Fruit fly (Drosophila melanogaster): Measurements from ENCODE around the gene CG42588.
A peak's percentile ranks its signal among the peaks of the same experiment; 100 is the strongest.

The CG42588 gene

DNA sequence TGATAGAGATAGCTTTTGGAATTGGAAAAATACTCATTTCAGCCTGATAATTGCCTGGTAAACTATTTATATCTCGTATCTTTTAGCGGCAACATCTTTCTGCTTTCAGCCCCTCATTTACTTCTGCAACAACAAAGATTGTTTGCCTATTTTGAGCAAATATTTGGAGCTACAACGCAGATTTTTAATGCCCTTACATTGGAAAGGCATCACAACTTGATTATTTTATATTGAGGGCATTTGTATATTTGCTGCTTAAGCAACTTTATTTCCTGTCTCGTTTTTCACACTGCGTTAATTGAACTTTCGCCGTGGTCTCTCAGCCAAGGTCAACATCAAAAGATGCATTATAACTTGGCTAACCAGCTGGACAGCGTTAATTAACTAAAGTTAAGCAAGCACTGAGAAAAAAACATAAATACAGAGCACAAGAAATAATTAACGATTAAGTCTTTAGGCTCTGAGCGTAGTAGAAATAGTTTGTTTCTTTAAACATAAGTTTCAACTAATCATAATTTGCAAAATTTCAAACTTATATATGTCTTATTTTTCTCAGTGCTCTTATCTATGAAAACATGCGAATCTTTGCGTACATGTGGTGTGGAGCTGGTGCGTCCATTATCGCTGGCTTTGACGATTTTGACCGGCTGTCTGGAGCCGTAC lies 17.4 kb downstream of the CG42588 start (continued):
- no peak for TF ChIP-seq CG7987 (GFP tag; optimal IDR thresholded peaks at IDR 0.05)
- no peak for TF ChIP-seq CG12942 (GFP tag; optimal IDR thresholded peaks at IDR 0.05)
- no peak for TF ChIP-seq CG31388 (GFP tag; optimal IDR thresholded peaks at IDR 0.05)
- TF ChIP-seq CG14014 (GFP tag; IDR thresholded peaks at IDR 0.05), result 0 out of 2 replicates have a peak, but pooled peaks have one; percentile 13
- TF ChIP-seq HmgZ (tag; optimal IDR thresholded peaks at IDR 0.05), result peak; percentile 15
- TF ChIP-seq kni (GFP tag; optimal IDR thresholded peaks at IDR 0.05), result no peak
- TF ChIP-seq CG9609 (GFP tag; optimal IDR thresholded peaks at IDR 0.05), result peak; percentile 49
- peak; percentile 43 for TF ChIP-seq ind (GFP tag; optimal IDR thresholded peaks at IDR 0.05)
- TF ChIP-seq tx (GFP tag; optimal IDR thresholded peaks at IDR 0.05), result peak; percentile 15
- no peak for TF ChIP-seq CG10565 (GFP tag; optimal IDR thresholded peaks at IDR 0.05)
- no peak for TF ChIP-seq Scr (GFP tag; IDR thresholded peaks at IDR 0.05; ENCODE audit: partially characterized antibody)
- TF ChIP-seq CG12155 (GFP tag; optimal IDR thresholded peaks at IDR 0.05), result peak; percentile 45
- TF ChIP-seq esg (GFP tag; conservative IDR thresholded peaks at IDR 0.05), result peak; percentile 27; the same call in 1 of the 2 replicates
- no peak for TF ChIP-seq CG4328 (GFP tag; optimal IDR thresholded peaks at IDR 0.05)
- TF ChIP-seq CG31441 (GFP tag; IDR thresholded peaks at IDR 0.05), result peak; percentile 53
- TF ChIP-seq gcm2 (GFP tag; optimal IDR thresholded peaks at IDR 0.05), result peak; percentile 12
- no peak for TF ChIP-seq zen (tag; optimal IDR thresholded peaks at IDR 0.05)
- TF ChIP-seq Nf-YC (tag; optimal IDR thresholded peaks at IDR 0.05), result no peak
- no peak for TF ChIP-seq psq (GFP tag; optimal IDR thresholded peaks at IDR 0.05)
- no peak for TF ChIP-seq Trl (optimal IDR thresholded peaks at IDR 0.05)
- peak; percentile 58 for TF ChIP-seq Trl (GFP tag; optimal IDR thresholded peaks at IDR 0.05)
- TF ChIP-seq shn (GFP tag; optimal IDR thresholded peaks at IDR 0.05), result no peak
- TF ChIP-seq hb (GFP tag; IDR thresholded peaks at IDR 0.05; ENCODE audit: partially characterized antibody), result no peak
- no peak for TF ChIP-seq CG1832 (GFP tag; optimal IDR thresholded peaks at IDR 0.05)
- TF ChIP-seq CG6254 (GFP tag; optimal IDR thresholded peaks at IDR 0.05), result no peak
- peak; percentile 68 for TF ChIP-seq unpg (GFP tag; optimal IDR thresholded peaks at IDR 0.05)
- TF ChIP-seq ara (GFP tag; IDR thresholded peaks at IDR 0.05), result no peak
- peak; percentile 71 for TF ChIP-seq lilli (GFP tag; optimal IDR thresholded peaks at IDR 0.05)
- TF ChIP-seq CG14860 (GFP tag; IDR thresholded peaks at IDR 0.05; ENCODE audit: partially characterized antibody), result no peak
- TF ChIP-seq CG10209 (GFP tag; optimal IDR thresholded peaks at IDR 0.05), result peak; percentile 49
- TF ChIP-seq CG7271 (tag; optimal IDR thresholded peaks at IDR 0.05), result no peak
- TF ChIP-seq CG13424 (tag; optimal IDR thresholded peaks at IDR 0.05), result peak; percentile 45
- TF ChIP-seq sd (tag; optimal IDR thresholded peaks at IDR 0.05), result no peak
- peak; percentile 58 for TF ChIP-seq CG17328 (GFP tag; IDR thresholded peaks at IDR 0.05)
- TF ChIP-seq Sox102F (GFP tag; optimal IDR thresholded peaks at IDR 0.05), result peak; percentile 79
- 0 out of 3 replicates have a peak, but pooled peaks have one; percentile 42 for TF ChIP-seq H15 (GFP tag; IDR thresholded peaks at IDR 0.05)
- no peak for TF ChIP-seq hkb (optimal IDR thresholded peaks at IDR 0.05)
- peak; percentile 57 for TF ChIP-seq hkb (GFP tag; IDR thresholded peaks at IDR 0.05)
- no peak for TF ChIP-seq ftz-f1 (GFP tag; optimal IDR thresholded peaks at IDR 0.05)
- TF ChIP-seq HLH54F (GFP tag; optimal IDR thresholded peaks at IDR 0.05), result peak; percentile 61
- no peak; the same call in 1 of the 3 replicates for TF ChIP-seq CG2889 (GFP tag; IDR thresholded peaks at IDR 0.05)
- no peak for TF ChIP-seq CG4707 (GFP tag; optimal IDR thresholded peaks at IDR 0.05)
- no peak for TF ChIP-seq Bdp1 (GFP tag; optimal IDR thresholded peaks at IDR 0.05)
- TF ChIP-seq gem (tag; optimal IDR thresholded peaks at IDR 0.05), result peak; percentile 75
- no peak for TF ChIP-seq C15 (GFP tag; IDR thresholded peaks at IDR 0.05)
- no peak for TF ChIP-seq exex (tag; optimal IDR thresholded peaks at IDR 0.05)
- TF ChIP-seq Six4 (GFP tag; optimal IDR thresholded peaks at IDR 0.05), result peak; percentile 19
- TF ChIP-seq NFAT (GFP tag; IDR thresholded peaks at IDR 0.05), result no peak
- TF ChIP-seq sob (GFP tag; IDR thresholded peaks at IDR 0.05), result peak; percentile 34; the same call in 1 of the 2 replicates
- peak; percentile 52; the same call in 1 of the 2 replicates for TF ChIP-seq seq (GFP tag; IDR thresholded peaks at IDR 0.05)
